Worm (Caenorhabditis elegans) whole organism, midembryonic: ENCODE results near the gene T28B11.1.

Source experiments
- T22C8.4 ChIP-seq: fragments of 200-800 bp; sonication (Bioruptor generic); IDR thresholded peaks from 2 replicates; pipeline ENCODE4 v1.3.6; 2022; ENCODE audit warnings: missing genetic modification characterization, missing compliant biosample characterization
- cog-1 ChIP-seq: sonication (generic microtip); optimal IDR thresholded peaks from 2 replicates; lab custom pipeline; 2016; ENCODE audit warnings: missing genetic modification characterization, missing compliant biosample characterization
- flt-1 ChIP-seq: fragments of 200-800 bp; sonication (Bioruptor generic); IDR thresholded peaks from 2 replicates; pipeline ENCODE4 v1.3.6; 2022; ENCODE audit warnings: missing genetic modification characterization, missing compliant biosample characterization
- klf-2 ChIP-seq: fragments of 200-800 bp; sonication (Bioruptor generic); conservative IDR thresholded peaks from 2 replicates; pipeline ENCODE4 v1.3.6; 2022; ENCODE audit warnings: missing genetic modification reagents, missing genetic modification characterization, missing compliant biosample characterization
- med-1 ChIP-seq: sonication (generic microtip); optimal IDR thresholded peaks from 2 replicates; lab custom pipeline; 2017; ENCODE audit warnings: missing genetic modification characterization, mild to moderate bottlenecking, missing compliant biosample characterization, antibody characterized with exemption, missing genetic modification reagents; ENCODE audit not compliant: insufficient read depth
- ref-1 ChIP-seq: fragments of 200-800 bp; sonication (Bioruptor generic); conservative IDR thresholded peaks from 2 replicates; pipeline ENCODE4 v1.3.6; 2022; ENCODE audit warnings: missing genetic modification reagents, missing genetic modification characterization, missing compliant biosample characterization
- tab-1 ChIP-seq: fragments of 200-800 bp; sonication (Bioruptor generic); IDR thresholded peaks from 2 replicates; pipeline ENCODE4 v1.3.6; 2022; ENCODE audit warnings: missing genetic modification characterization, missing compliant biosample characterization
- ztf-23 ChIP-seq: fragments of 200-800 bp; sonication (Bioruptor generic); IDR thresholded peaks from 2 replicates; pipeline ENCODE4 v1.3.6; 2022; ENCODE audit warnings: missing genetic modification reagents, missing genetic modification characterization, missing compliant biosample characterization
- ztf-29 ChIP-seq: fragments of 200-800 bp; sonication (Bioruptor generic); IDR thresholded peaks from 2 replicates; pipeline ENCODE4 v1.3.6; 2022; ENCODE audit warnings: missing genetic modification reagents, missing genetic modification characterization, missing compliant biosample characterization

T28B11.1 gene

ce11 chrV:10699122-10699521, 33.1 kb downstream of the T28B11.1 start:
- TF ChIP-seq ztf-23 (GFP tag; lab: Robert Waterston, UW) (no peak), cog-1 (tag; lab: Kevin White, UChicago) (no peak), klf-2 (GFP tag; lab: Robert Waterston, UW) (no peak), ref-1 (no peak), ztf-29 (GFP tag; lab: Robert Waterston, UW) (no peak), T22C8.4 (GFP tag; lab: Robert Waterston, UW) (no peak), med-1 (no peak), flt-1 (no peak), tab-1 (GFP tag; lab: Robert Waterston, UW) (no peak)

- TF ChIP-seq ztf-23 (GFP tag; lab: Robert Waterston, UW) (no peak), med-1 (no peak), ref-1 (no peak), klf-2 (GFP tag; lab: Robert Waterston, UW) (no peak), T22C8.4 (GFP tag; lab: Robert Waterston, UW) (no peak), tab-1 (GFP tag; lab: Robert Waterston, UW) (no peak), ztf-29 (GFP tag; lab: Robert Waterston, UW) (no peak), cog-1 (tag; lab: Kevin White, UChicago) (no peak), flt-1 (no peak)
Measured at ce11 chrV:10695181-10695580, 37.0 kb downstream of the T28B11.1 start, which contains the start of gene C05A2.4. TSS of gene C05A2.4 (plus strand) at chrV:10695481.

- TF ChIP-seq klf-2 (GFP tag; lab: Robert Waterston, UW) (no peak), flt-1 (no peak), ref-1 (no peak), T22C8.4 (GFP tag; lab: Robert Waterston, UW) (no peak), cog-1 (tag; lab: Kevin White, UChicago) (no peak), tab-1 (GFP tag; lab: Robert Waterston, UW) (no peak), ztf-29 (GFP tag; lab: Robert Waterston, UW) (no peak), med-1 (no peak), ztf-23 (GFP tag; lab: Robert Waterston, UW) (no peak)
Measured at ce11 chrV:10693749-10694148, 38.5 kb downstream of the T28B11.1 start.

ce11 chrV:10691313-10691712, 40.9 kb downstream of the T28B11.1 start:
- TF ChIP-seq tab-1 (GFP tag; lab: Robert Waterston, UW) (no peak), cog-1 (tag; lab: Kevin White, UChicago) (no peak), ref-1 (no peak), flt-1 (no peak), med-1 (no peak), ztf-29 (GFP tag; lab: Robert Waterston, UW) (no peak), ztf-23 (GFP tag; lab: Robert Waterston, UW) (no peak), T22C8.4 (GFP tag; lab: Robert Waterston, UW) (no peak)

- TF ChIP-seq cog-1 (tag; lab: Kevin White, UChicago), result no peak
- no peak for TF ChIP-seq med-1
- no peak for TF ChIP-seq ztf-23 (GFP tag; lab: Robert Waterston, UW)
- no peak for TF ChIP-seq klf-2 (GFP tag; lab: Robert Waterston, UW)
- TF ChIP-seq ztf-29 (GFP tag; lab: Robert Waterston, UW), result no peak
- TF ChIP-seq flt-1, result no peak
- no peak for TF ChIP-seq ref-1
- no peak for TF ChIP-seq tab-1 (GFP tag; lab: Robert Waterston, UW)
- TF ChIP-seq T22C8.4 (GFP tag; lab: Robert Waterston, UW), result no peak
Measured at ce11 chrV:10687601-10688000, 44.6 kb downstream of the T28B11.1 start, which contains the start of gene F29F11.20. TSS of gene F29F11.20 (plus strand) at chrV:10687901.

- TF ChIP-seq med-1, result no peak
- no peak for TF ChIP-seq ztf-23 (GFP tag; lab: Robert Waterston, UW)
- no peak for TF ChIP-seq T22C8.4 (GFP tag; lab: Robert Waterston, UW)
- no peak for TF ChIP-seq flt-1
- no peak for TF ChIP-seq ztf-29 (GFP tag; lab: Robert Waterston, UW)
- no peak for TF ChIP-seq cog-1 (tag; lab: Kevin White, UChicago)
- no peak for TF ChIP-seq klf-2 (GFP tag; lab: Robert Waterston, UW)
- no peak for TF ChIP-seq ref-1
- TF ChIP-seq tab-1 (GFP tag; lab: Robert Waterston, UW), result no peak
Measured at ce11 chrV:10684748-10685147, 47.5 kb downstream of the T28B11.1 start.

- no peak for TF ChIP-seq cog-1 (tag; lab: Kevin White, UChicago)
- TF ChIP-seq klf-2 (GFP tag; lab: Robert Waterston, UW), result no peak
- TF ChIP-seq ref-1, result no peak
- TF ChIP-seq med-1, result no peak
- no peak for TF ChIP-seq ztf-23 (GFP tag; lab: Robert Waterston, UW)
- TF ChIP-seq tab-1 (GFP tag; lab: Robert Waterston, UW), result no peak
- no peak for TF ChIP-seq flt-1
- TF ChIP-seq ztf-29 (GFP tag; lab: Robert Waterston, UW), result no peak
- TF ChIP-seq T22C8.4 (GFP tag; lab: Robert Waterston, UW), result no peak
Measured at ce11 chrV:10683458-10683857, 48.8 kb downstream of the T28B11.1 start.

- TF ChIP-seq med-1, result no peak
- TF ChIP-seq ztf-23 (GFP tag; lab: Robert Waterston, UW), result no peak
- TF ChIP-seq tab-1 (GFP tag; lab: Robert Waterston, UW), result no peak
Measured at ce11 chrV:10682122-10682521, 50.1 kb downstream of the T28B11.1 start, which contains the start of gene gsp-1. TSS of gene gsp-1 (plus strand) at chrV:10682422.

ce11 chrV:10681117-10681959, 50.9 kb downstream of the T28B11.1 start:
- TF ChIP-seq T22C8.4 (GFP tag; lab: Robert Waterston, UW) (peak; percentile 69; the same call in 1 of the 2 replicates), ref-1 (peak; percentile 42; the same call in 1 of the 2 replicates), cog-1 (tag; lab: Kevin White, UChicago) (no peak), klf-2 (GFP tag; lab: Robert Waterston, UW) (no peak), flt-1 (peak; percentile 4; the same call in 1 of the 2 replicates), med-1 (no peak), ztf-23 (GFP tag; lab: Robert Waterston, UW) (0 out of 2 replicates have a peak, but pooled peaks have one; percentile 50), tab-1 (GFP tag; lab: Robert Waterston, UW) (no peak), ztf-29 (GFP tag; lab: Robert Waterston, UW) (no peak)
